Worm (Caenorhabditis elegans): Measurements from ENCODE around the gene F07A11.5.

DNA sequence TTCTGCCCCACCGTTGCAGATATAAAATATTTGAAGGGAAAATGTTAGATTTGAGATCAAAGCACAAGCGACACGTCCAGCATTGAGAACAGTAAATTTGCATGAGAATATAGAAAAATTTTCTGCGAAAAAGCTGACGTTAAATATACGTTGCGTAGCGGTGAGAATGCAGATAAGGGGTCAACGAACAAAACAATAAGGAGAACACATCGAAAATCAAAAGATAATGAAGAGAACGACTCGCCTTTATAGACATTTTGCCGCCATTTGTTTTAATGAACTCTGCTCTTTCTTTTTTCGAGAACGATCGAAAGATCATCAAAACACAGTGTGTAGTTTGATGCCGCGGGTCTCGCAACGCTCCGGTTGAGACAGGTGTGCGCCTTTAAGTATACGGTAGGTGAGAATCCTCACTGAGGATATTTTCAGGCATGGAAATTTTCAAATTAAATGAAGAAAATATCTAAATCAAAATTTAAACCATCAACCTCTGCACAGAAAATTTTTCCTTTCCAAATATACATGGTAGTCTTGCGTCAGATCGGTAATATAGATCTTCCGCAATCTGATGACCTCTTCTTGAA, 15.9 kb upstream of the F07A11.5 start:
- TF ChIP-seq him-1 (tag; optimal IDR thresholded peaks at IDR 0.05), result no peak
- TF ChIP-seq dao-5 (tag; optimal IDR thresholded peaks at IDR 0.05), result no peak
